Fruit fly (Drosophila melanogaster) whole organism, wandering third instar larva: ENCODE data around the gene CG12692.

Source experiments
- Abd-B ChIP-seq: fragments of >200 bp; optimal IDR thresholded peaks from 2 replicates; lab custom pipeline; 2017; ENCODE audit warnings: missing biosample characterization, missing genetic modification characterization
- CG32264 ChIP-seq: fragments of 200-800 bp; sonication (Bioruptor generic); optimal IDR thresholded peaks from 2 replicates; lab custom pipeline; 2016; ENCODE audit warnings: missing biosample characterization, missing genetic modification characterization
- CG9705 ChIP-seq: fragments of 200-800 bp; sonication (Bioruptor generic); optimal IDR thresholded peaks from 2 replicates; lab custom pipeline; 2018; ENCODE audit warnings: missing biosample characterization, mild to moderate bottlenecking, missing genetic modification characterization
- CrebA ChIP-seq: fragments of 200-800 bp; sonication (Bioruptor generic); optimal IDR thresholded peaks from 2 replicates; lab custom pipeline; 2016; ENCODE audit warnings: missing biosample characterization, mild to moderate bottlenecking, missing genetic modification characterization, borderline replicate concordance
- Dfd ChIP-seq: fragments of >200 bp; optimal IDR thresholded peaks from 2 replicates; lab custom pipeline; 2017; ENCODE audit warnings: missing biosample characterization, missing genetic modification characterization
- Dif ChIP-seq: fragments of 200-275, 200-300 bp; sonication (Bioruptor generic); optimal IDR thresholded peaks from 2 replicates; lab custom pipeline; 2018; ENCODE audit warnings: missing biosample characterization, missing genetic modification characterization; ENCODE audit not compliant: partially characterized antibody
- GATAd ChIP-seq: sonication (Bioruptor generic); optimal IDR thresholded peaks from 2 replicates; lab custom pipeline; 2016; ENCODE audit warnings: missing biosample characterization, missing genetic modification characterization
- HLH106 ChIP-seq: fragments of 200-800 bp; optimal IDR thresholded peaks from 3 replicates; lab custom pipeline; 2019; ENCODE audit warnings: missing biosample characterization, mild to moderate bottlenecking, missing genetic modification characterization, moderate library complexity
- Hr78 ChIP-seq: fragments of >200 bp; optimal IDR thresholded peaks from 2 replicates; lab custom pipeline; 2017; ENCODE audit warnings: missing biosample characterization, missing genetic modification characterization
- Hr83 ChIP-seq: fragments of 200-300 bp; sonication (Bioruptor generic); optimal IDR thresholded peaks from 2 replicates; lab custom pipeline; 2016; ENCODE audit warnings: missing biosample characterization, mild to moderate bottlenecking, missing genetic modification characterization, moderate library complexity; ENCODE audit not compliant: poor library complexity, severe bottlenecking
- Jra ChIP-seq: sonication (Bioruptor generic); optimal IDR thresholded peaks from 2 replicates; lab custom pipeline; 2016; ENCODE audit warnings: missing biosample characterization, missing genetic modification characterization
- Myc ChIP-seq: fragments of >200 bp; optimal IDR thresholded peaks from 2 replicates; lab custom pipeline; 2017
- N ChIP-seq: fragments of >200 bp; optimal IDR thresholded peaks from 2 replicates; lab custom pipeline; 2018; ENCODE audit warnings: missing biosample characterization, missing external identifiers, missing genetic modification characterization
- Rel ChIP-seq, 2 experiments: fragments of 200-800 bp; sonication (Bioruptor generic) in 1 of 2; optimal IDR thresholded peaks; 2 replicates in 1 of 2; 3 replicates in 1 of 2; lab custom pipeline; 2016 to 2019; ENCODE audit warnings: mild to moderate bottlenecking in 2 of 2, missing biosample characterization in 2 of 2, missing genetic modification characterization in 2 of 2, moderate library complexity in 1 of 2
- Sp1 ChIP-seq: fragments of 200-800 bp; sonication (Bioruptor generic); optimal IDR thresholded peaks from 3 replicates; lab custom pipeline; 2019; ENCODE audit warnings: missing biosample characterization, mild to moderate bottlenecking, missing genetic modification characterization, moderate library complexity
- Vsx2 ChIP-seq: fragments of 200-300, 225-300 bp; sonication (Bioruptor generic); optimal IDR thresholded peaks from 2 replicates; lab custom pipeline; 2018; ENCODE audit warnings: missing biosample characterization, missing genetic modification characterization; ENCODE audit not compliant: partially characterized antibody
- br ChIP-seq: fragments of 200-800 bp; sonication (Bioruptor generic); optimal IDR thresholded peaks from 2 replicates; lab custom pipeline; 2016; ENCODE audit warnings: missing biosample characterization, missing genetic modification characterization
- brk ChIP-seq: fragments of 200-800 bp; sonication (Bioruptor generic); optimal IDR thresholded peaks from 2 replicates; lab custom pipeline; 2016; ENCODE audit warnings: missing biosample characterization, mild to moderate bottlenecking, missing genetic modification characterization
- dl ChIP-seq, 2 experiments: fragments of 175-275, 200-275 bp in 1 of 2; fragments of 200-275 bp in 1 of 2; sonication (Bioruptor generic); optimal IDR thresholded peaks; lab custom pipeline; 2018; ENCODE audit warnings: mild to moderate bottlenecking in 2 of 2, missing biosample characterization in 2 of 2, missing genetic modification characterization in 2 of 2, moderate library complexity in 2 of 2; ENCODE audit not compliant: partially characterized antibody in 2 of 2, insufficient read depth in 1 of 2
- dmrt93B ChIP-seq: fragments of 200-800 bp; sonication (Bioruptor generic); optimal IDR thresholded peaks from 2 replicates; lab custom pipeline; 2018; ENCODE audit warnings: missing biosample characterization, mild to moderate bottlenecking, missing genetic modification characterization
- ey ChIP-seq: fragments of 200-800 bp; sonication (Bioruptor generic); optimal IDR thresholded peaks from 2 replicates; lab custom pipeline; 2016; ENCODE audit warnings: missing biosample characterization, missing genetic modification characterization
- fru ChIP-seq: fragments of 200-800 bp; sonication (Bioruptor generic); optimal IDR thresholded peaks from 3 replicates; lab custom pipeline; 2016; ENCODE audit warnings: missing biosample characterization, mild to moderate bottlenecking, missing genetic modification characterization
- h ChIP-seq: fragments of 200-800 bp; sonication (Bioruptor generic); optimal IDR thresholded peaks from 3 replicates; lab custom pipeline; 2016; ENCODE audit warnings: missing biosample characterization, mild to moderate bottlenecking, missing genetic modification characterization
- lola ChIP-seq: fragments of >200 bp; optimal IDR thresholded peaks from 2 replicates; lab custom pipeline; 2017; ENCODE audit warnings: missing biosample characterization, missing genetic modification characterization
- pan ChIP-seq: fragments of >200 bp; optimal IDR thresholded peaks from 2 replicates; lab custom pipeline; 2017
- psq ChIP-seq: fragments of 200-800 bp; sonication (Bioruptor generic); optimal IDR thresholded peaks from 3 replicates; lab custom pipeline; 2017; ENCODE audit warnings: missing biosample characterization, mild to moderate bottlenecking, missing genetic modification characterization, moderate library complexity
- rgr ChIP-seq: fragments of 200-800 bp; sonication (Bioruptor generic); optimal IDR thresholded peaks from 3 replicates; lab custom pipeline; 2016; ENCODE audit warnings: missing biosample characterization, mild to moderate bottlenecking, missing genetic modification characterization
- sage ChIP-seq: fragments of 200-800 bp; sonication (Bioruptor generic); optimal IDR thresholded peaks from 2 replicates; lab custom pipeline; 2016; ENCODE audit warnings: missing biosample characterization, mild to moderate bottlenecking, missing genetic modification characterization
- sv ChIP-seq: fragments of 200-800 bp; sonication (Bioruptor generic); optimal IDR thresholded peaks from 3 replicates; lab custom pipeline; 2016; ENCODE audit warnings: missing biosample characterization, missing genetic modification characterization
- tai ChIP-seq: sonication (Bioruptor generic); optimal IDR thresholded peaks from 2 replicates; lab custom pipeline; 2016; ENCODE audit warnings: missing biosample characterization, missing genetic modification characterization
- woc ChIP-seq: sonication (Bioruptor generic); optimal IDR thresholded peaks from 2 replicates; lab custom pipeline; 2016; ENCODE audit warnings: missing biosample characterization, mild to moderate bottlenecking, missing genetic modification characterization

The CG12692 gene

DNA sequence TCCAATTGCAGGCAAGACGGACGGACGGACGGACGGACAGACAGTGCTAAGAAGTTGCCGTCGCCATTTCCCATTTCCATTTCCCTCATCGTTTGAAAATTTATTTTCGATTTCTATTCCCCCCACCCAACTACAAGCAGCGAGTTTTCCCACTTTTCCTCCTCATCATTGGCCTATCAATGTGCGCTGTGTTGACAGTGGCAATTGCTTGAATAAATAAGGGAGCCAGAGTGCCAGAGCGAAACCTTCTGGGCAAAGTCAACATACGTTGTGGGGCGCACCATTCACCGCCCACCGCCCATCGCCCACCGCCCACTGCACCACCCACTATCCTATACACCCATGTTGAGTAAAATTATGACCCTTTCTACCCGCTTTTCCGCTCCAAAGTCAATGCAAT is 3.8 kb upstream of the CG12692 start:
- no peak for TF ChIP-seq Dfd (GFP tag; lab: Kevin White, UChicago)
- no peak for TF ChIP-seq sv (GFP tag; lab: Kevin White, UChicago)
- TF ChIP-seq dl (GFP tag; optimal IDR thresholded peaks at IDR 0.05; lab: Kevin White, UChicago; ENCODE audit: insufficient read depth in 1 of 2, partially characterized antibody in 2 of 2) = no peak
- TF ChIP-seq Dif (GFP tag; lab: Kevin White, UChicago) = no peak
- no peak for TF ChIP-seq Myc
- no peak for TF ChIP-seq Abd-B (GFP tag; lab: Kevin White, UChicago)
- no peak for TF ChIP-seq br
- no peak for TF ChIP-seq Hr78
- TF ChIP-seq psq (GFP tag; lab: Kevin White, UChicago) = no peak
- no peak for TF ChIP-seq Hr83 (GFP tag; lab: Kevin White, UChicago)

DNA sequence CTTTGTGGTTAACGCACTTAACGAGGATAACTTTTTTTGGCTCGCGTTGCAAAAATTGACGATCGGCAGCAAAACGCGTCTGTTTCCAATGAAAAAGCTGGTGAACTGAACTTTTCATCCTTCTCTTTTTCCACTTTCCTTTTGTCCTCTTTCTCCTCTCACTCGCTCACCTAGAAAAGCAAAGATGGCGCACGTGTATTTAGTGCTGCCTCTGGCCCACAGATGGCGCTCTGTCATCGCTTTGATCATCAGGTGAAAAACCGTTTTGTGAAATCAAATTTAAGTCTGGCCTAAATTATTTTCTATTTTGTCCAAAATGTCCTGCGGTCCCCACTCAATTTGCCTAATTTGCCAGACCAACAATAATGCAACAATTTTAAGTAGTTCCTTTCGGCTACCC is 8.7 kb downstream of the CG12692 start:
- no peak for TF ChIP-seq ey (GFP tag; lab: Kevin White, UChicago)
- TF ChIP-seq tai (GFP tag; lab: Kevin White, UChicago) = no peak
- TF ChIP-seq woc (GFP tag; lab: Kevin White, UChicago) = no peak
- TF ChIP-seq psq (GFP tag; lab: Kevin White, UChicago) = no peak
- no peak for TF ChIP-seq sage (GFP tag; lab: Kevin White, UChicago)
- TF ChIP-seq Dif (GFP tag; lab: Kevin White, UChicago) = no peak
- TF ChIP-seq CrebA (GFP tag; lab: Kevin White, UChicago) = no peak
- TF ChIP-seq HLH106 (tag; lab: Kevin White, UChicago) = no peak

DNA sequence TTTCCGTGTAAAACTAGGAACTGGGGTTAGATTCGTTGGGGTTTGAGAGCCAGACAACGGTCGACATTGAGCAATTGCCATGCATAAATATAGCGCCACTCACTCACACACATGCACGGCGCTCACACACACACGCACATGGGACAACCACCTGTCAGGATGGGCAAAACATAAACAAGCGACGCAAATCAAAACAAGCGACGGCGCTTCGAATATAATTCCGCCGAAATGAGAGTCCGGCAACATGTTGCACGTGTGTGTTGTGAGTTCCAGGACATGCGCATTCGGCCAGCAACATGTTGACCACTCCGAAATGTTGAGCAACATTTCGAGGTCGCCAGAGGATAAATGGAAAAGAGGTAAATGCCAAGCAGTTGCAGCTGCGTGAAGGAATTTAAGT is 21.4 kb downstream of the CG12692 start:
- TF ChIP-seq Vsx2 (no peak), pan (lab: Kevin White, UChicago) (no peak), CG32264 (no peak), brk (GFP tag; lab: Kevin White, UChicago) (no peak), HLH106 (tag; lab: Kevin White, UChicago) (no peak), fru (GFP tag; lab: Kevin White, UChicago) (no peak), br (no peak), dmrt93B (GFP tag; lab: Kevin White, UChicago) (no peak), Abd-B (GFP tag; lab: Kevin White, UChicago) (no peak)

DNA sequence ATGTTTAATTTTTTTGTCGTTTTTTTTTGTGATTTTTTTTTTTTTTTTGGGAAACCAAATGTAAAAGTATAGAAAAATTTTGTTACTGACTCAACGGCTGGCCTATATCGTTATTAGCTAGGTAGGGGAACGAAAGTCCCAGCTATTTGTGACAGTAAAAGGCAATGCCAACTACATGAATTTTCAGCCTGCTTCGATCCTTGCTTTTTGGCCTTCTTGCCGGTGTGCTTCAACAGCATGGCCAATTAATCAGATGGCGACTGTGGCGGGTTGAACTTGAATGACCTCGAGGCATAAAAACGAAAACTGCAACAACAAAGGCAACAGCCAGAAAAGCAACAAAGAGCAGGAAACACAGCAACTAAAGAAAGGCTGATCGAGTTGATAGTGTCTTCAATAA is 24.3 kb downstream of the CG12692 start, which contains the start of gene CG15578:
TSS of gene CG15578 (minus strand) at position 101 of the 400 bp plus-strand sequence.
- no peak for TF ChIP-seq brk (GFP tag; lab: Kevin White, UChicago)
- TF ChIP-seq GATAd (GFP tag; lab: Kevin White, UChicago) = no peak
- TF ChIP-seq CG32264 = no peak
- TF ChIP-seq br = no peak
- TF ChIP-seq fru (GFP tag; lab: Kevin White, UChicago) = no peak
- no peak for TF ChIP-seq Myc
- TF ChIP-seq Sp1 (GFP tag; lab: Kevin White, UChicago) = no peak
- no peak for TF ChIP-seq psq (GFP tag; lab: Kevin White, UChicago)
- TF ChIP-seq CG9705 (GFP tag; lab: Kevin White, UChicago) = no peak

DNA sequence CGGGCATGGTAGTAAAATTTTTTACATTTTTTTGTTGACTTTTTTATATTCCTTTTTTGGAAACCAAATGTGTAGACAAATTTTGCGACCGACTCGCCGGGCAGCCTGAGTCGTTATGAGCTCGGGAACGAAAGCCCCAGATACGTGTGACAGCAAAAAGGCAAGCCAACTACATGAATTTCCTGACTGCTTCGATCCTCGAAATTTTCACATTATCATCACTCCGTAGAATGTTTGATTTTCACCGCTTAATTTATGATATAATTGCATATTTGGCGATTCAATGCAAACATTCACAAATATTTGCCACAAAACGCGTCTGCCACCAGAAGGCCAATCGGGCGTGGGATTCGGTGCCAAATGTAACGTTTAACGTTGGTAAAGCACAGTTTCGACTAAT is 25.2 kb downstream of the CG12692 start, which contains the start of gene CG15577:
TSS of gene CG15577 (minus strand) at position 101 of the 400 bp plus-strand sequence.
- TF ChIP-seq Dif (GFP tag; lab: Kevin White, UChicago) (no peak), rgr (GFP tag; lab: Kevin White, UChicago) (no peak), lola (GFP tag; lab: Kevin White, UChicago) (no peak), Dfd (GFP tag; lab: Kevin White, UChicago) (no peak), h (GFP tag; lab: Kevin White, UChicago) (no peak), N (GFP tag; lab: Kevin White, UChicago) (no peak), dl (GFP tag; optimal IDR thresholded peaks at IDR 0.05; lab: Kevin White, UChicago; ENCODE audit: insufficient read depth in 1 of 2, partially characterized antibody in 2 of 2) (no peak), tai (GFP tag; lab: Kevin White, UChicago) (no peak), sage (GFP tag; lab: Kevin White, UChicago) (no peak), GATAd (GFP tag; lab: Kevin White, UChicago) (no peak), Rel (GFP tag; optimal IDR thresholded peaks at IDR 0.05; lab: Kevin White, UChicago) (no peak), Rel (tag; optimal IDR thresholded peaks at IDR 0.05; lab: Kevin White, UChicago) (no peak), Myc (no peak), brk (GFP tag; lab: Kevin White, UChicago) (no peak), Abd-B (GFP tag; lab: Kevin White, UChicago) (no peak), Jra (no peak), sv (GFP tag; lab: Kevin White, UChicago) (no peak), fru (GFP tag; lab: Kevin White, UChicago) (no peak), dmrt93B (GFP tag; lab: Kevin White, UChicago) (no peak)
